Worm (Caenorhabditis elegans) whole organism, midembryonic: Measurements from ENCODE around the gene F38B7.17.

Source experiments
- cog-1 ChIP-seq: sonication (generic microtip); optimal IDR thresholded peaks from 2 replicates; lab custom pipeline; 2016; ENCODE audit warnings: missing genetic modification characterization, missing compliant biosample characterization
- flt-1 ChIP-seq: fragments of 200-800 bp; sonication (Bioruptor generic); IDR thresholded peaks from 2 replicates; pipeline ENCODE4 v1.3.6; 2022; ENCODE audit warnings: missing genetic modification characterization, missing compliant biosample characterization
- klf-2 ChIP-seq: fragments of 200-800 bp; sonication (Bioruptor generic); conservative IDR thresholded peaks from 2 replicates; pipeline ENCODE4 v1.3.6; 2022; ENCODE audit warnings: missing genetic modification reagents, missing genetic modification characterization, missing compliant biosample characterization
- med-1 ChIP-seq: sonication (generic microtip); optimal IDR thresholded peaks from 2 replicates; lab custom pipeline; 2017; ENCODE audit warnings: missing genetic modification characterization, mild to moderate bottlenecking, missing compliant biosample characterization, antibody characterized with exemption, missing genetic modification reagents; ENCODE audit not compliant: insufficient read depth
- ref-1 ChIP-seq: fragments of 200-800 bp; sonication (Bioruptor generic); conservative IDR thresholded peaks from 2 replicates; pipeline ENCODE4 v1.3.6; 2022; ENCODE audit warnings: missing genetic modification reagents, missing genetic modification characterization, missing compliant biosample characterization
- tab-1 ChIP-seq: fragments of 200-800 bp; sonication (Bioruptor generic); IDR thresholded peaks from 2 replicates; pipeline ENCODE4 v1.3.6; 2022; ENCODE audit warnings: missing genetic modification characterization, missing compliant biosample characterization
- ztf-23 ChIP-seq: fragments of 200-800 bp; sonication (Bioruptor generic); IDR thresholded peaks from 2 replicates; pipeline ENCODE4 v1.3.6; 2022; ENCODE audit warnings: missing genetic modification reagents, missing genetic modification characterization, missing compliant biosample characterization
- ztf-29 ChIP-seq: fragments of 200-800 bp; sonication (Bioruptor generic); IDR thresholded peaks from 2 replicates; pipeline ENCODE4 v1.3.6; 2022; ENCODE audit warnings: missing genetic modification reagents, missing genetic modification characterization, missing compliant biosample characterization

ce11 chrV:11593427-11593826, 44.7 kb upstream of the F38B7.17 start, which contains the start of gene srx-80:
- no peak for TF ChIP-seq ztf-29
- TF ChIP-seq ref-1 = no peak
- no peak for TF ChIP-seq klf-2 (GFP tag; lab: Robert Waterston, UW)
- no peak for TF ChIP-seq med-1 (GFP tag; lab: Kevin White, UChicago)
- no peak for TF ChIP-seq cog-1 (tag; lab: Kevin White, UChicago)
- TF ChIP-seq flt-1 (GFP tag; lab: Robert Waterston, UW) = no peak
- no peak for TF ChIP-seq tab-1 (GFP tag; lab: Robert Waterston, UW)
- TF ChIP-seq ztf-23 (GFP tag; lab: Robert Waterston, UW) = no peak
